Worm (Caenorhabditis elegans) whole organism, late embryonic: ENCODE measurements around the gene F46C8.1.

Source experiments
- C08G9.2 ChIP-seq: sonication (generic microtip); optimal IDR thresholded peaks from 2 replicates; lab custom pipeline; 2016; ENCODE audit warnings: mild to moderate bottlenecking, missing genetic modification characterization, moderate library complexity, missing compliant biosample characterization
- K02D7.2 ChIP-seq: sonication (generic microtip); optimal IDR thresholded peaks from 2 replicates; lab custom pipeline; 2017; ENCODE audit warnings: mild to moderate bottlenecking, missing genetic modification characterization, missing compliant biosample characterization
- K09A11.1 ChIP-seq: sonication (generic microtip); optimal IDR thresholded peaks from 2 replicates; lab custom pipeline; 2017; ENCODE audit warnings: antibody characterized with exemption, mild to moderate bottlenecking, missing genetic modification characterization, missing compliant biosample characterization; ENCODE audit not compliant: insufficient read depth
- T23F11.4 ChIP-seq: fragments of 200-800 bp; sonication (Bioruptor generic); optimal IDR thresholded peaks from 2 replicates; lab custom pipeline; 2018; ENCODE audit warnings: mild to moderate bottlenecking, missing genetic modification characterization, missing compliant biosample characterization
- ahr-1 ChIP-seq: sonication (generic microtip); optimal IDR thresholded peaks from 2 replicates; lab custom pipeline; 2016; ENCODE audit warnings: missing genetic modification characterization, missing compliant biosample characterization
- ceh-2 ChIP-seq: sonication (generic microtip); optimal IDR thresholded peaks from 2 replicates; lab custom pipeline; 2016; ENCODE audit warnings: missing genotype, missing genetic modification characterization, missing compliant biosample characterization
- ceh-34 ChIP-seq: sonication (generic microtip); optimal IDR thresholded peaks from 2 replicates; lab custom pipeline; 2016; ENCODE audit warnings: mild to moderate bottlenecking, missing genetic modification characterization, missing compliant biosample characterization
- ceh-45 ChIP-seq: fragments of 200-800 bp; sonication (Bioruptor generic); IDR thresholded peaks from 2 replicates; pipeline ENCODE4 v1.3.6; 2022; ENCODE audit warnings: missing genetic modification reagents, missing genetic modification characterization, missing compliant biosample characterization
- ceh-48 ChIP-seq: sonication (generic microtip); optimal IDR thresholded peaks from 2 replicates; lab custom pipeline; 2016; ENCODE audit warnings: missing genetic modification characterization, inconsistent platforms, missing compliant biosample characterization
- ceh-6 ChIP-seq: fragments of 200-800 bp; sonication (Bioruptor generic); optimal IDR thresholded peaks from 2 replicates; lab custom pipeline; 2018; ENCODE audit warnings: mild to moderate bottlenecking, missing genetic modification characterization, missing compliant biosample characterization
- ceh-9 ChIP-seq: sonication (generic microtip); optimal IDR thresholded peaks from 2 replicates; lab custom pipeline; 2016; ENCODE audit warnings: mild to moderate bottlenecking, missing genetic modification characterization, inconsistent platforms, missing compliant biosample characterization
- dmd-4 ChIP-seq: sonication (generic microtip); optimal IDR thresholded peaks from 2 replicates; lab custom pipeline; 2016; ENCODE audit warnings: borderline replicate concordance, missing genetic modification characterization, missing compliant biosample characterization
- elt-2 ChIP-seq: sonication (generic microtip); optimal IDR thresholded peaks from 2 replicates; lab custom pipeline; 2016; ENCODE audit warnings: missing genetic modification reagents, missing genetic modification characterization, missing compliant biosample characterization
- elt-4 ChIP-seq: sonication (generic microtip); optimal IDR thresholded peaks from 2 replicates; lab custom pipeline; 2016; ENCODE audit warnings: missing genetic modification characterization, missing compliant biosample characterization
- fax-1 ChIP-seq: sonication (generic microtip); optimal IDR thresholded peaks from 2 replicates; lab custom pipeline; 2016; ENCODE audit warnings: missing genotype, missing genetic modification characterization, missing compliant biosample characterization
- gmeb-2 ChIP-seq: sonication (generic microtip); optimal IDR thresholded peaks from 2 replicates; lab custom pipeline; 2016; ENCODE audit warnings: missing genetic modification characterization, inconsistent platforms, missing compliant biosample characterization
- hlh-13 ChIP-seq: fragments of 200-800 bp; sonication (Bioruptor generic); optimal IDR thresholded peaks from 2 replicates; lab custom pipeline; 2018; ENCODE audit warnings: mild to moderate bottlenecking, missing genetic modification characterization, missing compliant biosample characterization
- hlh-15 ChIP-seq: sonication (generic microtip); optimal IDR thresholded peaks from 2 replicates; lab custom pipeline; 2016; ENCODE audit warnings: missing genetic modification characterization, missing compliant biosample characterization
- hlh-30 ChIP-seq: sonication (generic microtip); optimal IDR thresholded peaks from 2 replicates; lab custom pipeline; 2017; ENCODE audit warnings: antibody characterized with exemption, missing genetic modification characterization, missing compliant biosample characterization; ENCODE audit not compliant: insufficient read depth
- hlh-6 ChIP-seq: sonication (generic microtip); optimal IDR thresholded peaks from 2 replicates; lab custom pipeline; 2016; ENCODE audit warnings: missing genotype, missing genetic modification characterization, missing compliant biosample characterization
- lim-6 ChIP-seq: sonication (generic microtip); optimal IDR thresholded peaks from 2 replicates; lab custom pipeline; 2016; ENCODE audit warnings: missing genetic modification characterization, missing compliant biosample characterization
- lin-11 ChIP-seq: fragments of 200-800 bp; sonication (Bioruptor generic); optimal IDR thresholded peaks from 2 replicates; lab custom pipeline; 2018; ENCODE audit warnings: mild to moderate bottlenecking, missing genetic modification characterization, missing compliant biosample characterization
- madf-2 ChIP-seq: sonication (generic microtip); optimal IDR thresholded peaks from 2 replicates; lab custom pipeline; 2017; ENCODE audit warnings: missing genetic modification characterization, missing compliant biosample characterization
- nfya-1 ChIP-seq: sonication (generic microtip); optimal IDR thresholded peaks from 2 replicates; lab custom pipeline; 2017; ENCODE audit warnings: missing genetic modification characterization, mild to moderate bottlenecking, missing compliant biosample characterization, antibody characterized with exemption, moderate library complexity
- npax-4 ChIP-seq: sonication (generic microtip); optimal IDR thresholded peaks from 2 replicates; lab custom pipeline; 2016; ENCODE audit warnings: missing genetic modification characterization, missing compliant biosample characterization
- pag-3 ChIP-seq: sonication (generic microtip); optimal IDR thresholded peaks from 2 replicates; lab custom pipeline; 2016; ENCODE audit warnings: missing compliant biosample characterization, missing genetic modification characterization, borderline replicate concordance
- pat-9 ChIP-seq: fragments of 200-800 bp; sonication (Bioruptor generic); optimal IDR thresholded peaks from 2 replicates; lab custom pipeline; 2018; ENCODE audit warnings: mild to moderate bottlenecking, missing genetic modification characterization, moderate library complexity, missing compliant biosample characterization
- pha-2 ChIP-seq: sonication (generic microtip); optimal IDR thresholded peaks from 2 replicates; lab custom pipeline; 2017; ENCODE audit warnings: mild to moderate bottlenecking, missing genetic modification characterization, missing compliant biosample characterization
- pha-4 ChIP-seq: fragments of 150-350 bp; optimal IDR thresholded peaks from 2 replicates; lab custom pipeline; 2018; ENCODE audit warnings: missing biosample characterization, missing genetic modification reagents, missing genetic modification characterization
- sdc-2 ChIP-seq: sonication (generic microtip); optimal IDR thresholded peaks from 2 replicates; lab custom pipeline; 2016; ENCODE audit warnings: missing genotype, missing genetic modification characterization, missing compliant biosample characterization
- ttx-3 ChIP-seq: sonication (generic microtip); optimal IDR thresholded peaks from 2 replicates; lab custom pipeline; 2016; ENCODE audit warnings: missing genetic modification reagents, missing genetic modification characterization, missing compliant biosample characterization
- unc-3 ChIP-seq, 2 experiments: fragments of 200-800 bp in 1 of 2; sonication (Bioruptor generic) in 1 of 2; sonication (generic microtip) in 1 of 2; conservative IDR thresholded peaks in 1 of 2; optimal IDR thresholded peaks in 1 of 2; 2 replicates each; pipeline versions ENCODE4 v1.3.6 to Lab custom; 2016 to 2022; ENCODE audit warnings: missing compliant biosample characterization in 2 of 2, missing genetic modification characterization in 2 of 2, missing genetic modification reagents in 1 of 2
- unc-42 ChIP-seq: sonication (generic microtip); optimal IDR thresholded peaks from 2 replicates; lab custom pipeline; 2016; ENCODE audit warnings: missing genotype, missing genetic modification characterization, missing compliant biosample characterization
- zip-5 ChIP-seq: sonication (generic microtip); optimal IDR thresholded peaks from 2 replicates; lab custom pipeline; 2016; ENCODE audit warnings: missing genetic modification characterization, missing compliant biosample characterization
- ztf-16 ChIP-seq: sonication (generic microtip); optimal IDR thresholded peaks from 2 replicates; lab custom pipeline; 2017; ENCODE audit warnings: missing genetic modification characterization, missing compliant biosample characterization

F46C8.1 gene

DNA sequence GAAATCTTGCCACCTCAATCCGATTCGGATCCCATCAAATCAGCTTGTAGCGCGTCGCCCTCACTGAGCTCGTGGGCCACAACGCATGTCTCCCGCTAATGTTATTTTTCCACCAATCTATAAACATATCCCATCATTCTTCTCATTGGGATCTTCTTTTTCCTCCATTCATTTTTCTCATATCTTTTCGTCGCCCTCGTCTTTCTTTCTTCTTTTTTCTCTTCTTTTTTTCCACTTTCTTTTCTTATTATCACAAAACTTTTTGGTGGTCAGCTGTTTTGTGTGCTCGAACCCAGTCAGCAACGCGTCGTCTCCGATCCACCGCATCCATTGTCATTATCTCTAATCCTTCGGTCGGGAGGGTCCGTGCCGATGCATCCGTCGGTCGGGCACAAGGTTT, 24.5 kb upstream of the F46C8.1 start (continued):
- TF ChIP-seq ceh-2 (tag; lab: Kevin White, UChicago) (no peak), sdc-2 (no peak), pha-2 (no peak)

DNA sequence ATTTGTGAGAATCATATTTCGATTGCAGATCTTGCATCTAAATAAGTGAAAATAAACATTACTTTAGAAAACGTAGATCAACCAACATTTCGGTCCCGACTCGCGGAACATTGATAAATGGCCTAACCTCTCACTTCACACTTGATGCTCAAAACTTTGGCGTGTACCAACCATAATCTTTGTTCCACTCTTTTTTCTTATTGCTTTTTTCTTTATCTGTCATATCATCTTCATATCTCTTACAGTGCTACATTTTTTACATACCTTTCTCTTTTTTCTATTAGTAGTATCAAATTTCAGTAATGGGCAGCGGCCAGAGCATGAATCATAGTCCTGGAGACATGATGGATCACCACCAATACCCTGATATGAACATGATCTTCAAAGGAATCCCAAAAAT, 23.0 kb upstream of the F46C8.1 start, which contains the start of gene F46C8.3:
Gene F46C8.3, plus strand, starts transcription at position 301 of the 400 bp plus-strand sequence.
- TF ChIP-seq ttx-3 (tag; lab: Kevin White, UChicago) (no peak), ahr-1 (no peak), ceh-9 (tag; lab: Kevin White, UChicago) (no peak), lin-11 (tag; lab: Kevin White, UChicago) (no peak), pat-9 (no peak), elt-4 (no peak), pha-4 (tag; lab: Kevin White, UChicago) (no peak), unc-3 (GFP tag; conservative IDR thresholded peaks at IDR 0.05; lab: Robert Waterston, UW) (no peak), unc-3 (tag; optimal IDR thresholded peaks at IDR 0.05; lab: Kevin White, UChicago) (no peak), T23F11.4 (GFP tag; lab: Kevin White, UChicago) (no peak), K02D7.2 (tag; lab: Kevin White, UChicago) (no peak), ceh-6 (GFP tag; lab: Kevin White, UChicago) (no peak), C08G9.2 (tag; lab: Kevin White, UChicago) (no peak), hlh-13 (GFP tag; lab: Kevin White, UChicago) (no peak), ceh-45 (no peak)

DNA sequence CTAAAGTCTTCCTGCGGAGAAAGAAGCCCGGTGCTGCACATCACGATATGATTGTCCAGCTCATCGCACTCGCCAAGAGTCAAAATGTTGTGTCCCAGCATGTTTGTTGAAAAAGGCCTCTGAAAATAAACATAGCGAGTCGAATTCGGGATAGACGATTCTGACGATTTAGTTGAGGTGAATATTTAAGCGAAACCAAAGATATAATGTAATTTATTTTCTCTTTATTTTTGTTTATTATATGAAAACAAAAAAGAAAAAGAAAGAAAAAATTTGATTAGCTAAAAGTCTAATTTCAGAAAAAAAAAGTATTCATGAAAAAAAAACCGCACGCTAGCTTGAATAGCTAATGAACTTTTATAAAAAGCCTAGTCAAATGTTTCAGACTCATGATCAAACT, 15.6 kb upstream of the F46C8.1 start, which contains the start of gene ceh-14:
Gene ceh-14, minus strand, starts transcription at position 101 of the 400 bp plus-strand sequence.
- TF ChIP-seq hlh-30, result no peak
- no peak for TF ChIP-seq ztf-16 (tag; lab: Kevin White, UChicago)
- TF ChIP-seq fax-1 (tag; lab: Kevin White, UChicago), result no peak
- TF ChIP-seq ceh-45, result no peak
- TF ChIP-seq nfya-1 (tag; lab: Kevin White, UChicago), result no peak
- no peak for TF ChIP-seq ceh-48 (tag; lab: Kevin White, UChicago)
- TF ChIP-seq zip-5, result no peak
- TF ChIP-seq sdc-2, result no peak
- no peak for TF ChIP-seq elt-4

DNA sequence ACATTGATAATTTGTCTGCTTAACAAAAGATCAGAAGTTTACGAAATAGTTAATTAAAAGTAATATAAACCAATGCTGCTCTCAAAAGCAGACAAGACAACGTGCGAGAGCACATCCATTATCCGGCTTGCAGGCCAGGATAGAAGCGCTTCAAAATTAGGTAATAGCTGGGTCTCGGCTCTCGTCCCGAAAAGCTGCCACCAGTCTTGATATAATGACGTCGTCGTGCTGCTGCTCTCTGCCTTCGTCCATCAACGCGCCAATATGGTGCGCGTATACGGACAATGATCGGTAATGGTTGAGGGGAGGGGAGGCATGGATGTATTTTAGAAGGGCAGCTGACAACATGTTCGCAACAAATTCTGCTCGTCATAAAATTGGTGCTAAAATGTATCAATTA, 13.8 kb upstream of the F46C8.1 start:
- TF ChIP-seq npax-4 (tag; lab: Kevin White, UChicago) (no peak), dmd-4 (tag; lab: Kevin White, UChicago) (no peak), sdc-2 (no peak), gmeb-2 (tag; lab: Kevin White, UChicago) (no peak), hlh-15 (no peak), madf-2 (tag; lab: Kevin White, UChicago) (no peak), lim-6 (tag; lab: Kevin White, UChicago) (no peak), ceh-34 (tag; lab: Kevin White, UChicago) (no peak), pag-3 (tag; lab: Kevin White, UChicago) (no peak), unc-42 (no peak), K09A11.1 (tag; lab: Kevin White, UChicago) (no peak)

DNA sequence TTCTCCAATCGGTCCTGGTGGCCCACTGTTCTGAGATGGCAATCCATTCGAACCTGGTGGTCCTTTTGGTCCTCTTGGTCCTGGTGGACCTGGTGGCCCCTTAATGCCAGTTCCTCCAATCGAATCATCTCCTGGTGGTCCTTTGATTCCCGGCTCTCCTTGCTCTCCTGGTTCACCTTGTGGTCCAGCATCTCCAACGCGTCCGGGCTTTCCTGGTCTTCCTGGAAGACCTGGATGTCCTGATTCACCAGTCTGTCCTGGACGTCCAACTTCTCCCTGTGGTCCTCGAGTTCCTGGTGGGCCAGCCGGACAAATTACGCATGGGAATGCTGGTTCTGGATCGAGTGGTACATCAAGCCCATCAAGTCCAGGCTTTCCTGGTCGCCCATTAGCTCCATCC, 11.4 kb upstream of the F46C8.1 start:
- TF ChIP-seq ceh-9 (tag; lab: Kevin White, UChicago) (peak; percentile 19), hlh-13 (GFP tag; lab: Kevin White, UChicago) (no peak), elt-2 (no peak), hlh-6 (tag; lab: Kevin White, UChicago) (peak; percentile 43)
